Fruit fly (Drosophila melanogaster): ENCODE results near the gene CG34174.

Gene CG34174

DNA sequence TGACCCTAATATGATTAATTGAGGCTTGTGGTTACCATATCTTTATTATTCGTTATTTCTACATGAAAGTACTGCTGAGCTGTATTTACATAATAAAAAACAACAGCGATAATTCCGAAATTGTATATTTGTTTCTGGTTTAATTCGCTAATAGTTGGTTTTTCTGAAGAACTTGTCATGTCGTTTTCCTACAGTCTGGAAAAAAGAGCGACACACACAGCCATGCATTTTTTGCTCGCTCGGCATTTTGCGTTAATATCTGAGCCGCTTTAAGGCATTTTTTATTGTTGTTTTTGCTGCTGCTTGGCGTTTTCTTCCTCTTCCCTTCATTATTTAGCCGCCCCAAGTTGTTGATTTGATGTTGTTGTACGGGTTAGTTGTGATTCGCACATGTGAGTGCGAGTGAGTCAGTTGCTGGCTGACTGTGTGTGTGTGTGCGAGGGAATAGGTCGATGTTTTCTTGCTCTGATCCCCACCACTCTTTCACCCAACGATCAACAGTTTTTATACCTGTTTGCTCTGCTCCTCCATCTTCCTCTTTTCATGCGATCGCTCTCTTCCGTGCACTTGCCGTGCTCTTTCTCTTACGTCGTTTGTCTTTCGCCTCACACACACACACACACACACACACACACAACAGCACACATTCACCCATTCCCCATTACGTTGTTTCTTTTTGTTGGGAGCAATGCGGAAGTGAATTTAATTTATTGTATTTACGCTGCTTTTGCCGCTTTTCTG lies 38.8 kb upstream of the CG34174 start (continued):
- peak; percentile 85 for TF ChIP-seq CG3163 (GFP tag; optimal IDR thresholded peaks at IDR 0.05)

DNA sequence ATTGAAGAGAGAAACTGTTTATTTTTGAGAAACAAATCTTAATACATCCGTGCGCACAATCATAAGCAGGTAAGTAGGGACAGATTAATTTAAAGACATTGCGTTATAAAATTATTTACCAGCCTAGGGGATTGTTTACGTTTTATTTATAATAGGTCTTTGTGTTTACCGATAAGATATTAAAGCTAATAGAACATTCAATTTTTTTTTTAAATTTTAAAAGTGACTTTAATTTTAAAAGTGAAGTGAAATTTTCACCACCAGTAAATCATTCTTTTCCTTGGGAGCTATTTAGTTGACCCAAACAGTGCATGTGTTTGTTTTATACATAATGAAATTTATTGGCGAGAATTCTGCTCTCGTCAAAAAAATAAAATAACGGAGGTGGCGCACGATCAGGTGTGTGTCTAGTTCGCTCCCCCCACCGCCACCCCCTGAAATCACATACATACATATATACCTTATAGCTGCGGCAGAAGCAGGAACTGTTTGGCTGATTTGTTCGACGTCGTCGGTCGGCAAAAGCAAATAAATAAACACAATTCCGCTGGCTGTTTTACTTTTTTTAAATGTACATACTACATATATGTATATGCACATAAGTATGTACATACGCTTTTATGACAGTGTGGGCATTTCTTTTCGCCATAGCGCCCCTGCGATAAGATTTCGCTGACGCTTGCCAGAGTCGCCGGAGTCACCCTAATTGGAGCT lies 38.0 kb upstream of the CG34174 start:
- TF ChIP-seq D19A (tag; optimal IDR thresholded peaks at IDR 0.05): no peak
- peak; percentile 68 for TF ChIP-seq Fer3 (tag; optimal IDR thresholded peaks at IDR 0.05)
- TF ChIP-seq vnd (GFP tag; IDR thresholded peaks at IDR 0.05; ENCODE audit: partially characterized antibody): no peak
- TF ChIP-seq Hand (GFP tag; optimal IDR thresholded peaks at IDR 0.05): peak; percentile 32
- TF ChIP-seq ash1 (GFP tag; optimal IDR thresholded peaks at IDR 0.05): no peak
- TF ChIP-seq Taf1 (GFP tag; IDR thresholded peaks at IDR 0.05): peak; percentile 20; the same call in 1 of the 2 replicates
- TF ChIP-seq lola (GFP tag; optimal IDR thresholded peaks at IDR 0.05): no peak
- TF ChIP-seq CG11560 (tag; IDR thresholded peaks at IDR 0.05): 0 out of 3 replicates have a peak, but pooled peaks have one; percentile 13
- TF ChIP-seq aop (GFP tag; IDR thresholded peaks at IDR 0.05): peak; percentile 76; the same call in 1 of the 2 replicates
- peak; percentile 26; the same call in 1 of the 2 replicates for TF ChIP-seq crol (GFP tag; IDR thresholded peaks at IDR 0.05)
- peak; percentile 15 for TF ChIP-seq tap (tag; optimal IDR thresholded peaks at IDR 0.05)
- TF ChIP-seq toy (GFP tag; IDR thresholded peaks at IDR 0.05): 0 out of 2 replicates have a peak, but pooled peaks have one; percentile 45
- no peak for TF ChIP-seq prd (optimal IDR thresholded peaks at IDR 0.05)
- peak; percentile 50; the same call in 2 of the 3 replicates for TF ChIP-seq prd (GFP tag; IDR thresholded peaks at IDR 0.05)
- peak; percentile 67 for TF ChIP-seq CG12391 (tag; optimal IDR thresholded peaks at IDR 0.05)
- 0 out of 3 replicates have a peak, but pooled peaks have one; percentile 48 for TF ChIP-seq CG6175 (GFP tag; IDR thresholded peaks at IDR 0.05)
- no peak for TF ChIP-seq ara (GFP tag; IDR thresholded peaks at IDR 0.05)
- no peak for TF ChIP-seq Poxn (GFP tag; IDR thresholded peaks at IDR 0.05)
- peak; percentile 50 for TF ChIP-seq Sox102F (GFP tag; optimal IDR thresholded peaks at IDR 0.05)
- TF ChIP-seq CG30020 (tag; optimal IDR thresholded peaks at IDR 0.05): no peak
- peak; percentile 24 for TF ChIP-seq Xbp1 (GFP tag; optimal IDR thresholded peaks at IDR 0.05)
- peak; percentile 1 for TF ChIP-seq CG5180 (GFP tag; optimal IDR thresholded peaks at IDR 0.05)
- TF ChIP-seq CG11695 (GFP tag; IDR thresholded peaks at IDR 0.05): peak; percentile 68; the same call in 2 of the 3 replicates
- 0 out of 2 replicates have a peak, but pooled peaks have one; percentile 31 for TF ChIP-seq CG4730 (GFP tag; IDR thresholded peaks at IDR 0.05)
- TF ChIP-seq amos (GFP tag; IDR thresholded peaks at IDR 0.05; ENCODE audit: partially characterized antibody): no peak
- no peak for TF ChIP-seq pan (optimal IDR thresholded peaks at IDR 0.05)
- peak in 1 of 2 experiments; percentile 46 for TF ChIP-seq pan (GFP tag; optimal IDR thresholded peaks at IDR 0.05 in 1 of 2, IDR thresholded peaks at IDR 0.05 in 1 of 2)
- peak; percentile 46 for TF ChIP-seq bcd (GFP tag; optimal IDR thresholded peaks at IDR 0.05)
- peak; percentile 35 for TF ChIP-seq Bteb2 (GFP tag; optimal IDR thresholded peaks at IDR 0.05)
- no peak for TF ChIP-seq seq (GFP tag; IDR thresholded peaks at IDR 0.05)
- peak; percentile 5 for TF ChIP-seq CG12299 (tag; optimal IDR thresholded peaks at IDR 0.05)
- no peak for TF ChIP-seq CG12236 (GFP tag; optimal IDR thresholded peaks at IDR 0.05)
- TF ChIP-seq Doc3 (GFP tag; IDR thresholded peaks at IDR 0.05; ENCODE audit: partially characterized antibody): no peak
- 0 out of 3 replicates have a peak, but pooled peaks have one; percentile 8 for TF ChIP-seq so (GFP tag; IDR thresholded peaks at IDR 0.05)
- no peak for TF ChIP-seq Dip2 (GFP tag; IDR thresholded peaks at IDR 0.05)
- no peak for TF ChIP-seq Tbp (GFP tag; optimal IDR thresholded peaks at IDR 0.05)
- TF ChIP-seq CG8089 (GFP tag; optimal IDR thresholded peaks at IDR 0.05): no peak
- no peak for TF ChIP-seq gcm2 (GFP tag; optimal IDR thresholded peaks at IDR 0.05)
- TF ChIP-seq CG4404 (GFP tag; IDR thresholded peaks at IDR 0.05): no peak
- TF ChIP-seq CG10366 (GFP tag; IDR thresholded peaks at IDR 0.05): peak; percentile 32; the same call in 1 of the 2 replicates
- no peak for TF ChIP-seq ap (GFP tag; IDR thresholded peaks at IDR 0.05)
- TF ChIP-seq CrebB (tag; optimal IDR thresholded peaks at IDR 0.05): no peak
- peak; percentile 65 for TF ChIP-seq Oli (tag; optimal IDR thresholded peaks at IDR 0.05)
- TF ChIP-seq dmrt11E (tag; optimal IDR thresholded peaks at IDR 0.05): no peak
- TF ChIP-seq tio (GFP tag; optimal IDR thresholded peaks at IDR 0.05): peak; percentile 50

All from whole organism, embryonic.